Fruit fly (Drosophila melanogaster): ENCODE results near the gene CG13384.

The CG13384 gene

DNA sequence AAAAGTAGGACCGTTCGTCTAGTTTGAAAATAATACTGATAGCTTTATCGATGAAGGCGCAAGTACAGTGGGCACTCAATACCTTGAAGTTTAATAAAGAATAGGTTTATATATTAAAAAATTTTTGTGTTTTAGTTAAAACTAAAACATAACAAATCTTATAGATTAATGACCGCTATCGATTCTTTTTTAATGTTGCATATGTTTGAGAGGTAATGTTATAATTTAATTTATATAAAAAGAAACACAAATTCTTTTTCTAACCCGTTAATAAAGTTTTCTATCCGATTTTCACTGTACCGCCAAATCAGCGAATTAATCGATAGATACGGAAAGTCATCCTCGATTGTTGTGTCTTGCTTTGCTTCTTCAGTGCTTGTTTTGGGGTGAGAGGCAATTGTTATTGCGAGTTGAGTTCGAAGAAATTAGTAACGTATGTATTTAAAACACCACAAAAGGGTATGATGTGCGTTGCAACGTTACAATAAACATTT, at the start of gene CG13384, which contains the start of gene Dad1:
CG13384 (plus strand) TSS at position 348 of the 494 bp plus-strand sequence.
Dad1 (minus strand) TSS at position 30 of the 494 bp plus-strand sequence.
- TF ChIP-seq usp (GFP tag; optimal IDR thresholded peaks at IDR 0.05) (no peak), pan (optimal IDR thresholded peaks at IDR 0.05) (no peak), CG8478 (optimal IDR thresholded peaks at IDR 0.05) (no peak), Dll (optimal IDR thresholded peaks at IDR 0.05) (no peak), EcR (GFP tag; optimal IDR thresholded peaks at IDR 0.05) (no peak), psq (optimal IDR thresholded peaks at IDR 0.05) (no peak)

DNA sequence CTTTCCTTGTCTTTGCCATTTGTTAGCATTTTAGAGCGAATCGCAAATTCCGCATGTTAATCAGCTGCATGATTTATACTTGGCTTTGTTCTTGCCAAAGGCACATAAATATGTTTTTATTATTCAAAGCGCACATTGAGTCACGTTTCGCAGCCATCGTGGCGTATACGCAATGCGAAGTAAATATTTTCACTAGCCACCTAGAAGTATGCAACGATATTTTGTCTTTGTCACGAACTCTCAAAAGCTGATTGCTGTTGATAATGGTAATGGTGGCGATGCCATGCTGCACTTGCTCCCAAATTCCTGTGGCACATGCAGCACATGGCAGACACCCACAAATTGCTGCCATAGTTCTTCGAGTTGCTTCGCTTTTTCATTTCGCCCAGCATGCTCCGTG, 49.5 kb upstream of the CG13384 start:
- TF ChIP-seq pan (optimal IDR thresholded peaks at IDR 0.05) (no peak), CG8478 (optimal IDR thresholded peaks at IDR 0.05) (no peak), EcR (GFP tag; optimal IDR thresholded peaks at IDR 0.05) (no peak), psq (optimal IDR thresholded peaks at IDR 0.05) (no peak), Dll (optimal IDR thresholded peaks at IDR 0.05) (no peak), usp (GFP tag; optimal IDR thresholded peaks at IDR 0.05) (no peak)

DNA sequence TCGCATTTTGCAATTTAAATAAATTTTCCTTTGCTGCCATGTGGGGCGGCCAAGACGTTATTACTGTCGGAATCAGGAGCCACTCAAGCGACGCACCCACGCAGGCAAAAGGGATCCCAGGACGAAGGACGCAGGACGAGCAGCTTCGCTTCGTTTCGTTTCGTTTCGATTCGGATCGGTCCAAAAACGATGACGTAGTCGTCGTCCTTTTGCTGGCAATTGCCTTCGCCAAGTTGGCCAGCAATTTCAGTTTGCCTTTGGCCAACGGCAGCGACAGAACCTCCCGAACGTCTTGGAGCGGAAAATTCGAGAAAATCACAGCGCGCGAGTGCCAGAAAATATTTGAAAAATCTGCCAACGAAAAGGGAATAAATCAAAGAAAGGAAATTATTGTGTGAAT, 46.2 kb upstream of the CG13384 start, which contains the start of gene witty:
witty (plus strand) TSS at position 249 of the 400 bp plus-strand sequence.
- TF ChIP-seq EcR (GFP tag; optimal IDR thresholded peaks at IDR 0.05) = no peak
- TF ChIP-seq pan (optimal IDR thresholded peaks at IDR 0.05) = no peak
- no peak for TF ChIP-seq usp (GFP tag; optimal IDR thresholded peaks at IDR 0.05)
- no peak for TF ChIP-seq Dll (optimal IDR thresholded peaks at IDR 0.05)
- no peak for TF ChIP-seq psq (optimal IDR thresholded peaks at IDR 0.05)
- TF ChIP-seq CG8478 (optimal IDR thresholded peaks at IDR 0.05) = no peak

DNA sequence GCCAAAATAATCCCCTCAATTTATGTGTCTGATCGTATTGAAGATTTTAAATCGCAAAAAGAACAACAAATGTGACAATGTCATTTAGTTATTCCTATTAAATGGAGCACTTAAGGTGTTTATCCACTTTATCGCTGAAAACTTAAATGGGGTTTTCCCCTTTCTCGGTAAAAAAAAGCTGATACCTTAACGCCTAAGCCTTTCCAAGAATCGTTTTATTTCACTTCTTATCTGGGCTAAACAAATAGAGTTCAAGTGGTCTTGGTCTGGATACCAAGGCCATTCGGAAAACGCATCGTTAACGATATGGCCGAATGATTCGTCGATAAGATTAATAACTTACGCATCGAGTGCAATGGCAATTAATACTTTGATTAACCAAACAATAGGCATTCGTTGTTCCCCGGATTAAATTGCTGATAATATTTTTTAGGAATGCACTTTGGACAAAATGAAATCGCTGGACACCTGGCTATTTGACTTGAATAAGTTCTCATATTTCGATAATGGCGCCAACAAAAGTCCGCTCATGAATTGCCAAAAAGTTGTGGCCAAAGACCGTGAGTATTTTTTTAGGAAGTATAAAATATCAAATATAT, 44.4 kb upstream of the CG13384 start:
- no peak for TF ChIP-seq pan (optimal IDR thresholded peaks at IDR 0.05)
- no peak for TF ChIP-seq Dll (optimal IDR thresholded peaks at IDR 0.05)
- TF ChIP-seq psq (optimal IDR thresholded peaks at IDR 0.05) = no peak
- TF ChIP-seq CG8478 (optimal IDR thresholded peaks at IDR 0.05) = no peak
- TF ChIP-seq EcR (GFP tag; optimal IDR thresholded peaks at IDR 0.05) = no peak
- TF ChIP-seq usp (GFP tag; optimal IDR thresholded peaks at IDR 0.05) = no peak

DNA sequence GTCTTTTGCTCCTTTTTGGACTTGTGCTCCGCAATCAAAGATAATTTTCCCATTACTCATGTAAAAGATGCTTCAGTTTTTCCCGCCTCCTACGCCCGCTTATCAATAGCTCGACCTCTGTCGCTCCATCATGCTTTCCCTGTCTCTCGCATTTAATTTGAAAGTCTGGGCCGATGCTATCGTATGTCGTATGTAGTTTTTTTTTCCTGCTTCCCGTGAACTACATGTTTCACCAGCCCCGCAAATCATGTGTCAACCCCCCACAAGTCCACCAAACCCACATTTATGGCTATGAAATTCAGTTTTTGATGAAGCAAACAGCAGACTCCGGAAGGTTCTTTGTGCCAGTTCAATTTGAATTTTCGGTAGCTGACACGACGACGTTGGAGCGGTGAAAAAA, 41.9 kb upstream of the CG13384 start, which contains the start of gene CG14273:
CG14273 (plus strand) TSS at position 301 of the 400 bp plus-strand sequence.
- TF ChIP-seq EcR (GFP tag; optimal IDR thresholded peaks at IDR 0.05) (no peak), pan (optimal IDR thresholded peaks at IDR 0.05) (no peak), psq (optimal IDR thresholded peaks at IDR 0.05) (no peak), CG8478 (optimal IDR thresholded peaks at IDR 0.05) (no peak), Dll (optimal IDR thresholded peaks at IDR 0.05) (no peak), usp (GFP tag; optimal IDR thresholded peaks at IDR 0.05) (no peak)

DNA sequence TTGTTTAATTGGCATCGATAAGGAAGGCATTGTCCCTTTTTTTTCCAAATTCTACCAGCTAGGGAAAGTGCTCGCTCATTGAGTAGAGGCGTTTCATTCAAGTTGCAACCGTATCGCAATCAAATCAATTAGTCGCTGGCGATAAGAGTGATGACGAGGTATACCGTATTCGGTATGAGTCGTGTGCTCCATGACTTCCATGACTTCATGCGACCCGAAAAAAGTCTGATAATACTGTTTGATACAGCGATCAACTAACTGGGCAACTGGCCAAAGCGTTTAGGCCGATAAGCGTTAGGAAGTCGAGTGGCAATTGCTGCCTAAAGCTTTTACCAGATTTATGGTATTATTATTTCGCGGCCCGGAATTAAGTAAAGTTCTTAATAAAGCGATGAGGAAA, 39.7 kb upstream of the CG13384 start:
- no peak for TF ChIP-seq CG8478 (optimal IDR thresholded peaks at IDR 0.05)
- TF ChIP-seq usp (GFP tag; optimal IDR thresholded peaks at IDR 0.05) = no peak
- TF ChIP-seq Dll (optimal IDR thresholded peaks at IDR 0.05) = no peak
- TF ChIP-seq psq (optimal IDR thresholded peaks at IDR 0.05) = no peak

DNA sequence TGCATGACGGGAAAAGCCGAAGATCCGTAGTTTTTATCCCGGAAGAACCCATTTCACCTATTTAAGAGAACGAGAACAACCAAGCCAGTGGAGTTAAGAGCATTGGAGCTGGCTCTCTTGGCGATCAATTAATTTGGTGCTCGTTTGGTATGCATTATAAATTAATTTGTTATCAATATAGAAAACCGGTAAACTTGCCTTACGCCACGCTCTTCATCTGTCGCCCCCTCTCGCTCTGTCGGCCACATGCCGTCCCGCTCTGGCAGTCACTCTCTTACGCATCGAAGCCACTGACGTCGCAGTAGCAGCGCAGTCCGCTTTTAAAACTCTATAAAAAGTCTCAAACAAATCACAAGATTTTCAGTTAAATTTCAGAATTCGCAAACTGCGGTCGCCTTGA, 38.0 kb upstream of the CG13384 start, which contains the start of gene CG7778:
CG7778 (plus strand) TSS at position 361 of the 400 bp plus-strand sequence.
- TF ChIP-seq CG8478 (optimal IDR thresholded peaks at IDR 0.05) (no peak), pan (optimal IDR thresholded peaks at IDR 0.05) (no peak), Dll (optimal IDR thresholded peaks at IDR 0.05) (no peak), psq (optimal IDR thresholded peaks at IDR 0.05) (no peak), EcR (GFP tag; optimal IDR thresholded peaks at IDR 0.05) (no peak), usp (GFP tag; optimal IDR thresholded peaks at IDR 0.05) (no peak)

DNA sequence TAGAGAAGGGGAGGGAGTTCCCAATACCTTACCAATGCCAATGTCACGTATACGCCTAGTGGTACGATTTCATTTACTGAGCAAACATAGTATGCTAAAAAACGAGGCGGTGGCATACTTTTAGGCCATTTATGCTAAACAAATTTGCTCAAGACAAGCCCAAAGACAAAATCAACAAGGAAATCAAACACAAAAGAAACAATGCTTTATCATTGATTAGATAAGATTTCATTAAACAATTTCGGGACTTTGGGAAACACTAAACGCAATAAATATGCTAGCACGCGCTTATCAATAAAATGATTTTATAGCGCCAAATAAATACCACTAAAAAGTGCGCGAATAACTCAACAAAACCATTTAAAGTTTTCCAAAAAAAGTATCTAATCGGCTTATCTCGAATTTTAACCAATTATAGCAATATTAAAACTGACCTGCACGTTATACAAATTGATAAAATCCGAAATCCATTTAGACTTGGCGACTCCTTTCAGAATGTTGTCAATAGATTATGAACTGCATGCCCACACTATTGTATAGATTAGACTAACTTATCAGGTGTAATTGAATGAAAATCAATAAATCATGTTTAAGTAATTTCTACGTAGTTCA, 33.6 kb upstream of the CG13384 start:
- TF ChIP-seq pan (optimal IDR thresholded peaks at IDR 0.05) (no peak), psq (optimal IDR thresholded peaks at IDR 0.05) (no peak), usp (GFP tag; optimal IDR thresholded peaks at IDR 0.05) (no peak), CG8478 (optimal IDR thresholded peaks at IDR 0.05) (no peak), Dll (optimal IDR thresholded peaks at IDR 0.05) (no peak), EcR (GFP tag; optimal IDR thresholded peaks at IDR 0.05) (no peak)

DNA sequence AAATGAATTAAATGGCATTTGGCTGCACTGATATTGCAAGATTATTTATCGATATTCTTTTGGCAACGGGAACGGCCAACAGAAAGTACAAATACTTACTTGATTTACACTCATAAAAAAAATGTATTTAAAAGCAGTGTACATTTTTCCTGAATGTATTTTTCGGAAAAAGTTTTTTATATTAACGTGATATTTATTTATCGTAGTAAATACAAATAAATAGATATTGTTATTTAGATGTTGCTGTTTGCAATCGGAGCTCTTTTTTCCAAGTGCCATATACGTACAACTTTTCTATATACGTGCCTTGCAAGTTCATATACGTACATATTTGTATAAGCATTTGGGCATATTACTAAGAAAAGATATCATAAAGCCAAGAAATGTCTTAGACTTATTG, 32.9 kb upstream of the CG13384 start:
- TF ChIP-seq psq (optimal IDR thresholded peaks at IDR 0.05) = no peak
- TF ChIP-seq EcR (GFP tag; optimal IDR thresholded peaks at IDR 0.05) = no peak
- no peak for TF ChIP-seq Dll (optimal IDR thresholded peaks at IDR 0.05)
- no peak for TF ChIP-seq CG8478 (optimal IDR thresholded peaks at IDR 0.05)
- TF ChIP-seq usp (GFP tag; optimal IDR thresholded peaks at IDR 0.05) = no peak
- TF ChIP-seq pan (optimal IDR thresholded peaks at IDR 0.05) = no peak

DNA sequence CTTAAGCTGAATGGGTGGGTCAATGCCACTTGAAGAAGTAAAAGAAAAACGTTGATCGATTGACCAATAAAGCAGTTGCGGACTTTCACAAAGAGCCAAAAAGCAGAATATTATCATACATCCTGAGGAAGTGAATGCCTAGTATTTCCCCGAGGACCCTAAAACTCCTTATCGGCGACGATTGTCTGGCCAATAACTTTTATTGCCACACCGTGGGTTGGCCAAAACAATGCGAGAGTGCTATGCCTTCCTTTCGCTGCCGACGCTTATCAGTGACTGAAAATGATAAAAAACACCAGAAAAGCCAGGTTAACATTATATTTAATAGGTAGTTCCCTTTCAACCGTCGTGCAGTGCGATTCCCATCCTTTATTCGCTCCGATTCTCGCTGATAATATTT, 32.4 kb upstream of the CG13384 start, which contains the start of gene Mur29B:
Mur29B (plus strand) TSS at position 324 of the 400 bp plus-strand sequence.
- TF ChIP-seq CG8478 (optimal IDR thresholded peaks at IDR 0.05) = no peak
- TF ChIP-seq pan (optimal IDR thresholded peaks at IDR 0.05) = no peak
- TF ChIP-seq psq (optimal IDR thresholded peaks at IDR 0.05) = no peak
- TF ChIP-seq Dll (optimal IDR thresholded peaks at IDR 0.05) = no peak
- TF ChIP-seq usp (GFP tag; optimal IDR thresholded peaks at IDR 0.05) = no peak
- no peak for TF ChIP-seq EcR (GFP tag; optimal IDR thresholded peaks at IDR 0.05)

DNA sequence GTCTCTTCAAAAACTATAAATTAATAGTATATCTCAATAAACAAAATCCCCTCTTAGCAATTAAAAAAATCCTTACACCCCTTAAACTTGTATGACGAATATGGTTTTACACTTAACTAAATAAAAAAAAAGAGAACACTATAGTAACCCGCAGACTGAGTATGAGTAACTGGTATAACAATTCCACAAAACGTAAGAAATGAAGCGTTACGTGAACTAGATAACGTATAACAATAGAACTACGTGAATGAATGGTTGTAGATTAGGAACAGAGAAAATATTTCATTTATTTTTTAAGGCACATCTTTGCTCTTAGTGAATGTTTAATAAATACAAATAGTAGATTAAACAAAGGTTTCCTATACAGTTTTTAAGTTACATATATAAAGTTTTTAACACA, 28.8 kb upstream of the CG13384 start:
- TF ChIP-seq CG8478 (optimal IDR thresholded peaks at IDR 0.05) (no peak), pan (optimal IDR thresholded peaks at IDR 0.05) (no peak), Dll (optimal IDR thresholded peaks at IDR 0.05) (no peak), EcR (GFP tag; optimal IDR thresholded peaks at IDR 0.05) (no peak), psq (optimal IDR thresholded peaks at IDR 0.05) (no peak), usp (GFP tag; optimal IDR thresholded peaks at IDR 0.05) (no peak)

Data from whole organism.